Fruit fly (Drosophila melanogaster) S2 (cell line): ENCODE data around the gene CG3764.

Experiments used
- CG8478 ChIP-seq: fragments of >200 bp; optimal IDR thresholded peaks from 2 replicates; lab custom pipeline; 2018
- CTCF ChIP-seq, 2 experiments: fragments of >200 bp; optimal IDR thresholded peaks; 2 replicates each; lab custom pipeline; 2018

Gene CG3764

dm6 chr3L:17007496-17007895 lies 4.9 kb downstream of the CG3764 start:
- TF ChIP-seq CTCF (optimal IDR thresholded peaks at IDR 0.05; lab: Kevin White, UChicago) = no peak
- no peak for TF ChIP-seq CG8478

dm6 chr3L:17007041-17007471 lies 5.3 kb downstream of the CG3764 start:
- TF ChIP-seq CG8478 (no peak), CTCF (optimal IDR thresholded peaks at IDR 0.05; lab: Kevin White, UChicago) (no peak)

dm6 chr3L:17006250-17006693 lies 6.1 kb downstream of the CG3764 start:
- TF ChIP-seq CG8478 (no peak), CTCF (optimal IDR thresholded peaks at IDR 0.05; lab: Kevin White, UChicago) (no peak)

- no peak for TF ChIP-seq CG8478
- TF ChIP-seq CTCF (optimal IDR thresholded peaks at IDR 0.05; lab: Kevin White, UChicago) = no peak
Observed at dm6 chr3L:17005415-17005796, 7.0 kb downstream of the CG3764 start.

dm6 chr3L:17004765-17005414 lies 7.5 kb downstream of the CG3764 start:
- TF ChIP-seq CTCF (optimal IDR thresholded peaks at IDR 0.05; lab: Kevin White, UChicago) = no peak
- no peak for TF ChIP-seq CG8478

- TF ChIP-seq CTCF (optimal IDR thresholded peaks at IDR 0.05; lab: Kevin White, UChicago) (no peak), CG8478 (no peak)
Observed at dm6 chr3L:17004218-17004759, 8.1 kb downstream of the CG3764 start.

- TF ChIP-seq CTCF (optimal IDR thresholded peaks at IDR 0.05; lab: Kevin White, UChicago) (no peak), CG8478 (no peak)
Observed at dm6 chr3L:17003251-17004171, 8.9 kb downstream of the CG3764 start.

dm6 chr3L:17002140-17002849 lies 10.1 kb downstream of the CG3764 start:
- no peak for TF ChIP-seq CG8478
- TF ChIP-seq CTCF (optimal IDR thresholded peaks at IDR 0.05; lab: Kevin White, UChicago) = no peak

dm6 chr3L:17001055-17001454 lies 11.3 kb downstream of the CG3764 start:
- TF ChIP-seq CG8478 = no peak
- no peak for TF ChIP-seq CTCF (optimal IDR thresholded peaks at IDR 0.05; lab: Kevin White, UChicago)

- TF ChIP-seq CG8478 (no peak), CTCF (optimal IDR thresholded peaks at IDR 0.05; lab: Kevin White, UChicago) (no peak)
Observed at dm6 chr3L:17000289-17000688, 12.1 kb downstream of the CG3764 start.

- TF ChIP-seq CG8478 = no peak
- TF ChIP-seq CTCF (optimal IDR thresholded peaks at IDR 0.05; lab: Kevin White, UChicago) = no peak
Observed at dm6 chr3L:16994805-16995204, 17.6 kb downstream of the CG3764 start.

dm6 chr3L:16989169-16989568 lies 23.2 kb downstream of the CG3764 start:
- TF ChIP-seq CG8478 = no peak
- no peak for TF ChIP-seq CTCF (optimal IDR thresholded peaks at IDR 0.05; lab: Kevin White, UChicago)

- TF ChIP-seq CTCF (optimal IDR thresholded peaks at IDR 0.05; lab: Kevin White, UChicago) (no peak), CG8478 (no peak)
Observed at dm6 chr3L:16988526-16988925, 23.8 kb downstream of the CG3764 start.

- TF ChIP-seq CG8478 (no peak), CTCF (optimal IDR thresholded peaks at IDR 0.05; lab: Kevin White, UChicago) (no peak)
Observed at dm6 chr3L:16987347-16987746, 25.0 kb downstream of the CG3764 start.
